Worm (Caenorhabditis elegans): ENCODE measurements around the gene ptd-2.

DNA sequence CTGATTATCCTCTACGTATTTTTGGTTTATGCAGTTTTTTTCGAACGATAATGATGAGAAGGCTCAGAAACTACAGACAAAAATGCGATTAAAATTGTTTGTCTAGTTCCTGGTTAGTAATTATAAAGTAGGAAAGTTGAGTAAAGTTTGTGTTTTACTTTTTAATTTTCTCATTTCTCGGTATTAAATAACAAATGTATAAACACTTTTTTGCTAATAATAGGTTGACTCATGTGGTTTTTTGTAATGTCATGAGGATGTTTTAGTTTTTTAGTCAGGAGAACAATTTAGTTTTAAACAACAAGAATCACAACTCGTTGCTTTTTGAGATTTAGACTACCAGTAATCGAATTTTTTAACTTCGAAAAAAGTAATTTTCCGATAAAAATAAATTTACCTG is 22.6 kb downstream of the ptd-2 start:
- TF ChIP-seq him-1 (tag; optimal IDR thresholded peaks at IDR 0.05), result no peak
- no peak for TF ChIP-seq dao-5 (tag; optimal IDR thresholded peaks at IDR 0.05)
- no peak for TF ChIP-seq W03F9.2 (tag; optimal IDR thresholded peaks at IDR 0.05)

Data from whole organism, L4/young adult.